Worm (Caenorhabditis elegans) whole organism, late embryonic: ENCODE data around the gene srh-21.

Experiments used
- C08G9.2 ChIP-seq: sonication (generic microtip); optimal IDR thresholded peaks from 2 replicates; lab custom pipeline; 2016; ENCODE audit warnings: mild to moderate bottlenecking, missing genetic modification characterization, moderate library complexity, missing compliant biosample characterization
- F13H6.1 ChIP-seq: sonication (generic microtip); optimal IDR thresholded peaks from 2 replicates; lab custom pipeline; 2016; ENCODE audit warnings: missing genetic modification characterization, missing compliant biosample characterization
- ama-1 ChIP-seq: fragments of 150-350 bp; optimal IDR thresholded peaks from 2 replicates; lab custom pipeline; 2014
- ceh-18 ChIP-seq: sonication (generic microtip); optimal IDR thresholded peaks from 2 replicates; lab custom pipeline; 2016; ENCODE audit warnings: missing genetic modification characterization, missing compliant biosample characterization
- ceh-45 ChIP-seq: fragments of 200-800 bp; sonication (Bioruptor generic); IDR thresholded peaks from 2 replicates; pipeline ENCODE4 v1.3.6; 2022; ENCODE audit warnings: missing genetic modification reagents, missing genetic modification characterization, missing compliant biosample characterization
- dve-1 ChIP-seq: sonication (generic microtip); optimal IDR thresholded peaks from 2 replicates; lab custom pipeline; 2017; ENCODE audit warnings: antibody characterized with exemption, mild to moderate bottlenecking, missing genetic modification characterization, missing compliant biosample characterization
- hlh-30 ChIP-seq: sonication (generic microtip); optimal IDR thresholded peaks from 2 replicates; lab custom pipeline; 2017; ENCODE audit warnings: antibody characterized with exemption, missing genetic modification characterization, missing compliant biosample characterization; ENCODE audit not compliant: insufficient read depth
- nhr-11 ChIP-seq: fragments of 150-350 bp; optimal IDR thresholded peaks from 2 replicates; lab custom pipeline; 2014; ENCODE audit warnings: missing biosample characterization, missing genetic modification characterization
- pha-2 ChIP-seq: sonication (generic microtip); optimal IDR thresholded peaks from 2 replicates; lab custom pipeline; 2017; ENCODE audit warnings: mild to moderate bottlenecking, missing genetic modification characterization, missing compliant biosample characterization
- pqm-1 ChIP-seq: sonication (generic microtip); optimal IDR thresholded peaks from 2 replicates; lab custom pipeline; 2016; ENCODE audit warnings: missing genetic modification characterization, missing compliant biosample characterization
- tbx-2 ChIP-seq: sonication (generic microtip); optimal IDR thresholded peaks from 2 replicates; lab custom pipeline; 2016; ENCODE audit warnings: missing genetic modification characterization, missing compliant biosample characterization
- unc-55 ChIP-seq: sonication (generic microtip); optimal IDR thresholded peaks from 2 replicates; lab custom pipeline; 2017; ENCODE audit warnings: missing biosample characterization, missing genetic modification reagents, missing genetic modification characterization
- unc-86 ChIP-seq: sonication (generic microtip); optimal IDR thresholded peaks from 2 replicates; lab custom pipeline; 2016; ENCODE audit warnings: missing genetic modification characterization, missing compliant biosample characterization

DNA sequence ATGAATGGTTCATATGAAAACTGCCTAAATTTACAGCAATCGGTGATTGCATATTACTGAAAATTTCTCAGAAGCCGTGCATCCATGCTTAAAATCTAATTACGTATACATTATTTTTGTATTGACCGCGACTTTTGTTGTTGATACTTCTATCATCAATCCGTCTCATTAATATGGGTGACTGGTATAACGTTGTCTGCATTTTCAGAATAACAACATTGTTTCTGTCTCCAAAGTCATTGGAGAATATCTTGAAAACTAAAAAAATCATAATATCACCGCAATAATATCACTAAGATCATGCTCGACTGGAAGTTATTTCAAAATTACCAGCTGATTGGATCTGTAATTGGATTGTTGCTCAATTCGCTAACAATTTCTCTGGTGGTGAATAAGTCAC is 25.0 kb downstream of the srh-21 start, which contains the start of gene str-207:
- TF ChIP-seq ama-1 (lab: Kevin White, UChicago): no peak
- no peak for TF ChIP-seq C08G9.2 (tag; lab: Kevin White, UChicago)
- TF ChIP-seq tbx-2 (tag; lab: Kevin White, UChicago): no peak
- TF ChIP-seq nhr-11 (tag; lab: Kevin White, UChicago): no peak
- no peak for TF ChIP-seq ceh-45 (GFP tag; lab: Robert Waterston, UW)
- no peak for TF ChIP-seq hlh-30 (tag; lab: Kevin White, UChicago)
- no peak for TF ChIP-seq pqm-1 (tag; lab: Kevin White, UChicago)
- no peak for TF ChIP-seq unc-86 (tag; lab: Kevin White, UChicago)
- no peak for TF ChIP-seq F13H6.1 (tag; lab: Kevin White, UChicago)
- TF ChIP-seq unc-55 (GFP tag; lab: Kevin White, UChicago): no peak
- no peak for TF ChIP-seq ceh-18
- no peak for TF ChIP-seq dve-1 (tag; lab: Kevin White, UChicago)
- TF ChIP-seq pha-2 (tag; lab: Kevin White, UChicago): no peak
